Fruit fly (Drosophila melanogaster) whole organism, embryonic: ENCODE measurements around the gene Antdh.

Experiments
- Abd-B ChIP-seq: fragments of 200-800 bp; sonication (Bioruptor generic); optimal IDR thresholded peaks from 2 replicates; lab custom pipeline; 2018; ENCODE audit warnings: missing biosample characterization, mild to moderate bottlenecking, missing genetic modification characterization, moderate library complexity
- Antp ChIP-seq: fragments of 200-800 bp; sonication (Bioruptor generic); optimal IDR thresholded peaks from 3 replicates; lab custom pipeline; 2016; ENCODE audit warnings: missing biosample characterization, missing genetic modification characterization
- CG12071 ChIP-seq: fragments of 200-800 bp; sonication (Bioruptor generic); optimal IDR thresholded peaks from 3 replicates; lab custom pipeline; 2018; ENCODE audit warnings: missing biosample characterization, mild to moderate bottlenecking, missing genetic modification characterization
- CG12391 ChIP-seq: fragments of 200-800 bp; sonication (Bioruptor generic); optimal IDR thresholded peaks from 3 replicates; lab custom pipeline; 2018; ENCODE audit warnings: missing biosample characterization, mild to moderate bottlenecking, missing genetic modification characterization, moderate library complexity
- CG13287 ChIP-seq: fragments of 200-800 bp; sonication (Bioruptor generic); IDR thresholded peaks from 2 replicates; pipeline ENCODE4 v1.3.6; 2022; ENCODE audit warnings: missing biosample characterization, missing genetic modification characterization; ENCODE audit not compliant: partially characterized antibody
- CG13424 ChIP-seq: fragments of 200-800 bp; sonication (Bioruptor generic); optimal IDR thresholded peaks from 2 replicates; lab custom pipeline; 2019; ENCODE audit warnings: missing biosample characterization, mild to moderate bottlenecking, missing genetic modification characterization, moderate library complexity
- CG14667 ChIP-seq: fragments of 200-800 bp; sonication (Bioruptor generic); IDR thresholded peaks from 2 replicates; pipeline ENCODE4 v1.3.6; 2022; ENCODE audit warnings: missing biosample characterization, missing genetic modification characterization
- CG15479 ChIP-seq: fragments of 200-800 bp; sonication (Bioruptor generic); optimal IDR thresholded peaks from 3 replicates; lab custom pipeline; 2019; ENCODE audit warnings: missing biosample characterization, mild to moderate bottlenecking, missing genetic modification characterization, moderate library complexity
- CG15696 ChIP-seq: fragments of 200-800 bp; sonication (Bioruptor generic); optimal IDR thresholded peaks from 2 replicates; lab custom pipeline; 2019; ENCODE audit warnings: missing biosample characterization, mild to moderate bottlenecking, missing genetic modification characterization, moderate library complexity
- CG16779 ChIP-seq: fragments of 200-800 bp; sonication (Bioruptor generic); IDR thresholded peaks from 2 replicates; pipeline ENCODE4 v1.3.6; 2022; ENCODE audit warnings: missing biosample characterization, missing genetic modification characterization
- CG17829 ChIP-seq: fragments of 200-800 bp; optimal IDR thresholded peaks from 2 replicates; lab custom pipeline; 2019; ENCODE audit warnings: missing biosample characterization, mild to moderate bottlenecking, missing genetic modification characterization, moderate library complexity
- CG3065 ChIP-seq: fragments of 200-800 bp; sonication (Bioruptor generic); optimal IDR thresholded peaks from 2 replicates; lab custom pipeline; 2016; ENCODE audit warnings: missing biosample characterization, missing genetic modification characterization
- CG33557 ChIP-seq: fragments of 200-800 bp; sonication (Bioruptor generic); optimal IDR thresholded peaks from 2 replicates; lab custom pipeline; 2019; ENCODE audit warnings: missing biosample characterization, mild to moderate bottlenecking, missing genetic modification characterization, moderate library complexity
- CG7839 ChIP-seq: fragments of 200-800 bp; sonication (Bioruptor generic); optimal IDR thresholded peaks from 3 replicates; lab custom pipeline; 2018; ENCODE audit warnings: missing biosample characterization, mild to moderate bottlenecking, missing genetic modification characterization, moderate library complexity
- CG9727 ChIP-seq: fragments of 200-800 bp; sonication (Bioruptor generic); optimal IDR thresholded peaks from 3 replicates; lab custom pipeline; 2017; ENCODE audit warnings: missing biosample characterization, mild to moderate bottlenecking, missing genetic modification characterization
- Doc2 ChIP-seq: fragments of 200-800 bp; sonication (Bioruptor generic); IDR thresholded peaks from 2 replicates; pipeline ENCODE4 v1.3.6; 2022; ENCODE audit warnings: missing biosample characterization, missing genetic modification characterization
- Doc3 ChIP-seq: fragments of 200-800 bp; sonication (Bioruptor generic); IDR thresholded peaks from 3 replicates; pipeline ENCODE4 v1.3.6; 2022; ENCODE audit warnings: missing biosample characterization, missing genetic modification characterization; ENCODE audit not compliant: partially characterized antibody
- Elba2 ChIP-seq: fragments of 200-800 bp; sonication (Bioruptor generic); optimal IDR thresholded peaks from 3 replicates; lab custom pipeline; 2016; ENCODE audit warnings: missing biosample characterization, missing genetic modification characterization
- Meics ChIP-seq: fragments of 200-800 bp; sonication (Bioruptor generic); optimal IDR thresholded peaks from 2 replicates; lab custom pipeline; 2017; ENCODE audit warnings: missing biosample characterization, mild to moderate bottlenecking, missing genetic modification characterization
- Mrtf ChIP-seq: fragments of 200-800 bp; sonication (Bioruptor generic); IDR thresholded peaks from 3 replicates; pipeline ENCODE4 v1.3.6; 2022; ENCODE audit warnings: missing biosample characterization, missing genetic modification characterization
- NC2β ChIP-seq: fragments of 200-800 bp; sonication (Bioruptor generic); optimal IDR thresholded peaks from 2 replicates; lab custom pipeline; 2016; ENCODE audit warnings: missing biosample characterization, missing genetic modification characterization
- Oli ChIP-seq: fragments of 200-800 bp; sonication (Bioruptor generic); optimal IDR thresholded peaks from 2 replicates; lab custom pipeline; 2018; ENCODE audit warnings: missing biosample characterization, mild to moderate bottlenecking, missing genetic modification characterization, moderate library complexity
- Pdp1 ChIP-seq, 2 experiments: fragments of 200-800 bp; sonication (Bioruptor generic); optimal IDR thresholded peaks; 3 replicates each; lab custom pipeline; 2016; ENCODE audit warnings: missing biosample characterization in 2 of 2, missing genetic modification characterization in 2 of 2, mild to moderate bottlenecking in 1 of 2, moderate library complexity in 1 of 2
- Ptx1 ChIP-seq: fragments of 200-800 bp; sonication (Bioruptor generic); IDR thresholded peaks from 2 replicates; pipeline ENCODE4 v1.3.6; 2022; ENCODE audit warnings: missing biosample characterization, missing genetic modification characterization
- Rx ChIP-seq: fragments of 200-800 bp; sonication (Bioruptor generic); IDR thresholded peaks from 2 replicates; pipeline ENCODE4 v1.3.6; 2022; ENCODE audit warnings: missing biosample characterization, missing genetic modification characterization
- Six4 ChIP-seq: fragments of 200-800 bp; sonication (Bioruptor generic); optimal IDR thresholded peaks from 2 replicates; lab custom pipeline; 2016; ENCODE audit warnings: missing biosample characterization, missing genetic modification characterization
- Sry-δ ChIP-seq: fragments of 200-800 bp; sonication (Bioruptor generic); optimal IDR thresholded peaks from 2 replicates; lab custom pipeline; 2016; ENCODE audit warnings: missing biosample characterization, missing genetic modification characterization
- TFAM ChIP-seq: fragments of 200-800 bp; sonication (Bioruptor generic); optimal IDR thresholded peaks from 2 replicates; lab custom pipeline; 2017; ENCODE audit warnings: missing biosample characterization, missing genetic modification characterization, inconsistent platforms
- dan ChIP-seq: fragments of 200-800 bp; sonication (Bioruptor generic); IDR thresholded peaks from 2 replicates; pipeline ENCODE4 v1.3.6; 2022; ENCODE audit warnings: missing biosample characterization, missing genetic modification characterization
- dimm ChIP-seq: fragments of 200-800 bp; sonication (Bioruptor generic); IDR thresholded peaks from 2 replicates; pipeline ENCODE4 v1.3.6; 2022; ENCODE audit warnings: missing biosample characterization, missing genetic modification characterization
- dmrt99B ChIP-seq: fragments of 200-800 bp; sonication (Bioruptor generic); optimal IDR thresholded peaks from 2 replicates; lab custom pipeline; 2018; ENCODE audit warnings: missing biosample characterization, mild to moderate bottlenecking, missing genetic modification characterization, moderate library complexity
- dpn ChIP-seq, 2 experiments: fragments of 200-800 bp; sonication (Bioruptor generic); optimal IDR thresholded peaks; 3 replicates each; lab custom pipeline; 2016; ENCODE audit warnings: missing biosample characterization in 2 of 2, missing genetic modification characterization in 2 of 2
- en ChIP-seq: fragments of 200-800 bp; sonication (Bioruptor generic); optimal IDR thresholded peaks from 2 replicates; lab custom pipeline; 2016; ENCODE audit warnings: missing biosample characterization, missing genetic modification characterization
- gsb ChIP-seq: fragments of 200-800 bp; sonication (Bioruptor generic); IDR thresholded peaks from 2 replicates; pipeline ENCODE4 v1.3.6; 2022; ENCODE audit warnings: missing biosample characterization, missing genetic modification characterization
- gsb-n ChIP-seq: fragments of 200-800 bp; sonication (Bioruptor generic); optimal IDR thresholded peaks from 3 replicates; lab custom pipeline; 2018; ENCODE audit warnings: missing biosample characterization, mild to moderate bottlenecking, missing genetic modification characterization
- gt ChIP-seq: fragments of 200-800 bp; sonication (Bioruptor generic); IDR thresholded peaks from 2 replicates; pipeline ENCODE4 v1.3.6; 2022; ENCODE audit warnings: missing biosample characterization, missing genetic modification characterization
- hth ChIP-seq: fragments of >200 bp; optimal IDR thresholded peaks from 2 replicates; lab custom pipeline; 2017; ENCODE audit warnings: inconsistent platforms
- ind ChIP-seq: fragments of 200-800 bp; sonication (Bioruptor generic); optimal IDR thresholded peaks from 3 replicates; lab custom pipeline; 2016; ENCODE audit warnings: missing biosample characterization, missing genetic modification characterization
- ken ChIP-seq: fragments of 200-800 bp; sonication (Bioruptor generic); IDR thresholded peaks from 3 replicates; pipeline ENCODE4 v1.3.6; 2022; ENCODE audit warnings: missing biosample characterization, missing genetic modification characterization
- knrl ChIP-seq: fragments of 200-800 bp; sonication (Bioruptor generic); IDR thresholded peaks from 3 replicates; pipeline ENCODE4 v1.3.6; 2022; ENCODE audit warnings: missing biosample characterization, missing genetic modification characterization; ENCODE audit not compliant: partially characterized antibody
- phol ChIP-seq: fragments of 200-800 bp; sonication (Bioruptor generic); optimal IDR thresholded peaks from 3 replicates; lab custom pipeline; 2018; ENCODE audit warnings: missing biosample characterization, mild to moderate bottlenecking, missing genetic modification characterization, moderate library complexity
- pita ChIP-seq: fragments of 200-800 bp; sonication (Bioruptor generic); optimal IDR thresholded peaks from 2 replicates; lab custom pipeline; 2017; ENCODE audit warnings: missing biosample characterization, mild to moderate bottlenecking, missing genetic modification characterization
- ranshi ChIP-seq: fragments of 200-800 bp; sonication (Bioruptor generic); IDR thresholded peaks from 2 replicates; pipeline ENCODE4 v1.3.6; 2022; ENCODE audit warnings: missing biosample characterization, missing genetic modification characterization
- scrt ChIP-seq: fragments of 200-800 bp; sonication (Bioruptor generic); optimal IDR thresholded peaks from 2 replicates; lab custom pipeline; 2018; ENCODE audit warnings: missing biosample characterization, mild to moderate bottlenecking, missing genetic modification characterization, moderate library complexity
- seq ChIP-seq: fragments of 200-800 bp; sonication (Bioruptor generic); IDR thresholded peaks from 2 replicates; pipeline ENCODE4 v1.3.6; 2022; ENCODE audit warnings: missing biosample characterization, missing genetic modification characterization
- sna ChIP-seq: fragments of 200-800 bp; sonication (Bioruptor generic); IDR thresholded peaks from 2 replicates; pipeline ENCODE4 v1.3.6; 2022; ENCODE audit warnings: missing biosample characterization, missing genetic modification characterization; ENCODE audit not compliant: partially characterized antibody
- sr ChIP-seq: fragments of 200-800 bp; sonication (Bioruptor generic); IDR thresholded peaks from 3 replicates; pipeline ENCODE4 v1.3.6; 2022; ENCODE audit warnings: missing biosample characterization, missing genetic modification characterization
- sug ChIP-seq: fragments of 200-800 bp; optimal IDR thresholded peaks from 2 replicates; lab custom pipeline; 2019; ENCODE audit warnings: missing biosample characterization, mild to moderate bottlenecking, missing genetic modification characterization, moderate library complexity
- tin ChIP-seq: fragments of 200-800 bp; sonication (Bioruptor generic); optimal IDR thresholded peaks from 3 replicates; lab custom pipeline; 2016; ENCODE audit warnings: missing biosample characterization, missing genetic modification characterization
- zen ChIP-seq: fragments of 200-800 bp; sonication (Bioruptor generic); optimal IDR thresholded peaks from 3 replicates; lab custom pipeline; 2018; ENCODE audit warnings: missing biosample characterization, mild to moderate bottlenecking, missing genetic modification characterization, moderate library complexity

Antdh gene

dm6 chrX:11153826-11154510 is 14.9 kb downstream of the Antdh start, which contains the start of the genes rtv and Dlic (continued):
- no peak for TF ChIP-seq Elba2 (GFP tag; lab: Kevin White, UChicago)
- peak; percentile 25 for TF ChIP-seq Abd-B (GFP tag; lab: Kevin White, UChicago)
- TF ChIP-seq Antp (GFP tag; lab: Kevin White, UChicago), result peak; percentile 41
- no peak for TF ChIP-seq seq (GFP tag; lab: Robert Waterston, UW)
- TF ChIP-seq ranshi (GFP tag; lab: Robert Waterston, UW), result no peak
- no peak for TF ChIP-seq Six4 (GFP tag; lab: Kevin White, UChicago)
- peak; percentile 28 for TF ChIP-seq phol (tag; lab: Kevin White, UChicago)
- TF ChIP-seq gsb-n, result peak; percentile 20
- no peak for TF ChIP-seq TFAM (GFP tag; lab: Kevin White, UChicago)
- TF ChIP-seq Ptx1, result peak; percentile 37; the same call in 1 of the 2 replicates
- TF ChIP-seq NC2β (GFP tag; lab: Kevin White, UChicago), result peak; percentile 11
- no peak for TF ChIP-seq en (GFP tag; lab: Kevin White, UChicago)
- TF ChIP-seq CG17829, result peak; percentile 45
- TF ChIP-seq CG12071 (GFP tag; lab: Kevin White, UChicago), result no peak
- TF ChIP-seq ken (GFP tag; lab: Robert Waterston, UW), result no peak
- peak; percentile 87 for TF ChIP-seq CG13287 (GFP tag; lab: Robert Waterston, UW)
- TF ChIP-seq CG16779 (GFP tag; lab: Robert Waterston, UW), result no peak
- TF ChIP-seq zen, result peak; percentile 38
- peak; percentile 24 for TF ChIP-seq CG9727 (GFP tag; lab: Kevin White, UChicago)
- no peak for TF ChIP-seq Doc2 (GFP tag; lab: Robert Waterston, UW)
- peak; percentile 8 for TF ChIP-seq pita
- no peak for TF ChIP-seq sr (GFP tag; lab: Robert Waterston, UW)
- TF ChIP-seq CG15696, result peak; percentile 21
- peak; percentile 15 for TF ChIP-seq CG7839
- TF ChIP-seq CG13424, result peak; percentile 1
- TF ChIP-seq Rx (GFP tag; lab: Robert Waterston, UW), result no peak
- TF ChIP-seq dan, result no peak
- peak; percentile 8 to 30 for TF ChIP-seq dpn (GFP tag; optimal IDR thresholded peaks at IDR 0.05; lab: Kevin White, UChicago)
- no peak for TF ChIP-seq Oli (tag; lab: Kevin White, UChicago)
- TF ChIP-seq dmrt99B (tag; lab: Kevin White, UChicago), result no peak
- no peak for TF ChIP-seq scrt (GFP tag; lab: Kevin White, UChicago)
- peak; percentile 74 for TF ChIP-seq knrl (GFP tag; lab: Robert Waterston, UW)
- TF ChIP-seq CG33557, result peak; percentile 6
- peak; percentile 73; the same call in 1 of the 2 replicates for TF ChIP-seq sna (GFP tag; lab: Robert Waterston, UW)
- peak; percentile 25 for TF ChIP-seq ind (GFP tag; lab: Kevin White, UChicago)
- no peak for TF ChIP-seq CG14667 (GFP tag; lab: Robert Waterston, UW)
- TF ChIP-seq CG3065 (GFP tag; lab: Kevin White, UChicago), result no peak
- peak; percentile 43 for TF ChIP-seq Sry-δ (GFP tag; lab: Kevin White, UChicago)
- TF ChIP-seq gt, result no peak
- TF ChIP-seq gsb (GFP tag; lab: Robert Waterston, UW), result no peak
- 0 out of 3 replicates have a peak, but pooled peaks have one; percentile 23 for TF ChIP-seq Mrtf
- no peak for TF ChIP-seq hth (lab: Kevin White, UChicago)
- TF ChIP-seq CG12391 (tag; lab: Kevin White, UChicago), result peak; percentile 41
- TF ChIP-seq CG15479 (GFP tag; lab: Kevin White, UChicago), result no peak
- no peak for TF ChIP-seq dimm
- peak; percentile 75 for TF ChIP-seq Doc3 (GFP tag; lab: Robert Waterston, UW)
- peak; percentile 40 for TF ChIP-seq tin (GFP tag; lab: Kevin White, UChicago)
- TF ChIP-seq Meics (GFP tag; lab: Kevin White, UChicago), result peak; percentile 7
- TF ChIP-seq Pdp1 (GFP tag; optimal IDR thresholded peaks at IDR 0.05; lab: Kevin White, UChicago), result peak; percentile 13 to 95
- TF ChIP-seq sug (tag; lab: Kevin White, UChicago), result no peak
